Fruit fly (Drosophila melanogaster): Measurements from ENCODE around the gene CG1637.

DNA sequence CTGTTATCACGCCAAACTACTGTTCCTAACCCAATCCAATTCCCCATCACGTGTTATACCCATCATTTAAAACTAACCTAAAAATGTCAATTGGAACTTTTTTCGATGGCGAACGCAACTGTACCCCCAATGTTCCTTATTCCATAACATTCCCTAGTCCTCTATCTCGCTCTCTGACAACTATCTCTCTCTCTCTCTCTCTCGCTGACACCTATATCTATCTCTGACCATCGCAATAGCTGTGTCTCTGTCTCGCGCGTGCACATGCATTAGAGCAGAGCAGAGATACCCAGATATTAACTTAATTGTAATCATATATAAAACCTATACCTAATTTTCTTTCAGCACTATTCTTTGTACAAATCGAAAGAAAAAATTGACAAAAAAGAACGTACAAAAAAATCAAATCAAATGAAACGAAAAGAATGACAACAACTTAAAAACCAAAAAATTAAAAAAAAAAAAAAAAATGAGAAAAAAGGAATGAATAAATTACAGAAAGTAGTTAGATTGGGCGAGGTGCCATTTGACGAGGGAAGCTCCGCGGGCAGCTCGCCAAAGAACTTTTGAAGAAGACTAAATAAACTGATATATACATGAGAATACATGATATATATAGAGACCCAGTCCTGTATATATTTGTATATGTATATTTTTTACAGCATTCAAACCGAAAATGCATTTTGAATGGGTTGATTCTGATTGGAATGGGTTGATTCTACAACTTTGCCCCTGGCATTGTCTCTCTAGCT, 11.9 kb downstream of the CG1637 start:
- TF ChIP-seq bab2 (GFP tag; optimal IDR thresholded peaks at IDR 0.05) (no peak), CG6254 (GFP tag; optimal IDR thresholded peaks at IDR 0.05) (no peak), Deaf1 (tag; optimal IDR thresholded peaks at IDR 0.05) (no peak), CG15479 (GFP tag; optimal IDR thresholded peaks at IDR 0.05) (no peak), eyg (GFP tag; optimal IDR thresholded peaks at IDR 0.05) (no peak), Ets65A (GFP tag) (no peak), lola (GFP tag; optimal IDR thresholded peaks at IDR 0.05) (no peak), Mes4 (GFP tag; optimal IDR thresholded peaks at IDR 0.05) (no peak), CG9437 (GFP tag; optimal IDR thresholded peaks at IDR 0.05) (no peak), tin (GFP tag; optimal IDR thresholded peaks at IDR 0.05) (no peak), CG2889 (GFP tag; IDR thresholded peaks at IDR 0.05) (no peak), CG9932 (GFP tag; IDR thresholded peaks at IDR 0.05) (no peak), CG6175 (GFP tag; IDR thresholded peaks at IDR 0.05) (no peak), sisA (GFP tag; IDR thresholded peaks at IDR 0.05) (no peak)

Measured in whole organism, embryonic.